Fruit fly (Drosophila melanogaster) whole organism, embryonic: ENCODE data around the gene Pex14.

Experiments
- B-H2 ChIP-seq: fragments of 200-800 bp; sonication (Bioruptor generic); optimal IDR thresholded peaks from 2 replicates; lab custom pipeline; 2018; ENCODE audit warnings: missing biosample characterization, mild to moderate bottlenecking, missing genetic modification characterization
- Bgb ChIP-seq: fragments of 200-800 bp; sonication (Bioruptor generic); IDR thresholded peaks from 2 replicates; pipeline ENCODE4 v1.3.6; 2022; ENCODE audit warnings: missing biosample characterization, missing genetic modification characterization; ENCODE audit not compliant: partially characterized antibody
- CG10267 ChIP-seq: fragments of 200-800 bp; sonication (Bioruptor generic); optimal IDR thresholded peaks from 2 replicates; lab custom pipeline; 2018; ENCODE audit warnings: missing biosample characterization, mild to moderate bottlenecking, missing genetic modification characterization, moderate library complexity
- CG10979 ChIP-seq: fragments of 200-800 bp; sonication (Bioruptor generic); optimal IDR thresholded peaks from 2 replicates; lab custom pipeline; 2018; ENCODE audit warnings: missing biosample characterization, mild to moderate bottlenecking, missing genetic modification characterization, moderate library complexity
- CG12155 ChIP-seq: fragments of 200-800 bp; sonication (Bioruptor generic); optimal IDR thresholded peaks from 3 replicates; lab custom pipeline; 2016; ENCODE audit warnings: missing biosample characterization, missing genetic modification characterization
- CG12236 ChIP-seq: fragments of 200-800 bp; sonication (Bioruptor generic); optimal IDR thresholded peaks from 2 replicates; lab custom pipeline; 2016; ENCODE audit warnings: missing biosample characterization, missing genetic modification characterization
- CG12391 ChIP-seq: fragments of 200-800 bp; sonication (Bioruptor generic); optimal IDR thresholded peaks from 3 replicates; lab custom pipeline; 2018; ENCODE audit warnings: missing biosample characterization, mild to moderate bottlenecking, missing genetic modification characterization, moderate library complexity
- CG18011 ChIP-seq: fragments of 200-800 bp; sonication (Bioruptor generic); optimal IDR thresholded peaks from 2 replicates; lab custom pipeline; 2017; ENCODE audit warnings: missing biosample characterization, missing genetic modification characterization, mild to moderate bottlenecking, moderate library complexity, missing genotype
- CG2120 ChIP-seq: fragments of 200-800 bp; sonication (Bioruptor generic); optimal IDR thresholded peaks from 3 replicates; lab custom pipeline; 2016; ENCODE audit warnings: missing biosample characterization, missing genetic modification characterization
- CG2889 ChIP-seq: fragments of 200-800 bp; sonication (Bioruptor generic); IDR thresholded peaks from 3 replicates; pipeline ENCODE4 v1.3.6; 2022; ENCODE audit warnings: missing biosample characterization, missing genetic modification characterization
- CG3281 ChIP-seq: fragments of 200-800 bp; sonication (Bioruptor generic); optimal IDR thresholded peaks from 3 replicates; lab custom pipeline; 2017; ENCODE audit warnings: missing biosample characterization, mild to moderate bottlenecking, missing genetic modification characterization
- CG33213 ChIP-seq: fragments of 200-800 bp; sonication (Bioruptor generic); optimal IDR thresholded peaks from 3 replicates; lab custom pipeline; 2016; ENCODE audit warnings: missing biosample characterization, missing genetic modification characterization
- CG33557 ChIP-seq: fragments of 200-800 bp; sonication (Bioruptor generic); optimal IDR thresholded peaks from 2 replicates; lab custom pipeline; 2019; ENCODE audit warnings: missing biosample characterization, mild to moderate bottlenecking, missing genetic modification characterization, moderate library complexity
- CG3726 ChIP-seq: fragments of 200-800 bp; sonication (Bioruptor generic); IDR thresholded peaks from 3 replicates; pipeline ENCODE4, ENCODE4 v1.3.6; 2022; ENCODE audit warnings: missing biosample characterization, missing genetic modification characterization
- CG3847 ChIP-seq: fragments of 200-800 bp; sonication (Bioruptor generic); IDR thresholded peaks from 2 replicates; pipeline ENCODE4 v1.3.6; 2022; ENCODE audit warnings: missing biosample characterization, missing genetic modification characterization
- CG42726 ChIP-seq: fragments of 200-800 bp; sonication (Bioruptor generic); IDR thresholded peaks from 2 replicates; pipeline ENCODE4 v1.3.6; 2022; ENCODE audit warnings: missing biosample characterization, missing genetic modification characterization; ENCODE audit not compliant: partially characterized antibody
- CG4282 ChIP-seq: fragments of 200-800 bp; sonication (Bioruptor generic); optimal IDR thresholded peaks from 2 replicates; lab custom pipeline; 2016; ENCODE audit warnings: missing biosample characterization, missing genetic modification characterization
- CG6683 ChIP-seq: fragments of 200-800 bp; sonication (Bioruptor generic); optimal IDR thresholded peaks from 2 replicates; lab custom pipeline; 2017; ENCODE audit warnings: missing biosample characterization, mild to moderate bottlenecking, missing genetic modification characterization, missing genetic modification reagents
- CG6791 ChIP-seq: fragments of 200-800 bp; sonication (Bioruptor generic); IDR thresholded peaks from 3 replicates; pipeline ENCODE4 v1.3.6; 2022; ENCODE audit warnings: missing biosample characterization, missing genetic modification characterization; ENCODE audit not compliant: partially characterized antibody
- CG9817 ChIP-seq: fragments of 200-800 bp; sonication (Bioruptor generic); optimal IDR thresholded peaks from 2 replicates; lab custom pipeline; 2018; ENCODE audit warnings: missing biosample characterization, mild to moderate bottlenecking, missing genetic modification characterization, moderate library complexity
- Doc3 ChIP-seq: fragments of 200-800 bp; sonication (Bioruptor generic); IDR thresholded peaks from 3 replicates; pipeline ENCODE4 v1.3.6; 2022; ENCODE audit warnings: missing biosample characterization, missing genetic modification characterization; ENCODE audit not compliant: partially characterized antibody
- Drgx ChIP-seq: fragments of 200-800 bp; sonication (Bioruptor generic); IDR thresholded peaks from 2 replicates; pipeline ENCODE4 v1.3.6; 2022; ENCODE audit warnings: missing biosample characterization, missing genetic modification characterization
- Fer2 ChIP-seq: fragments of 200-800 bp; sonication (Bioruptor generic); optimal IDR thresholded peaks from 2 replicates; lab custom pipeline; 2018; ENCODE audit warnings: missing biosample characterization, mild to moderate bottlenecking, missing genetic modification characterization, moderate library complexity
- Jarid2 ChIP-seq: fragments of 200-800 bp; sonication (Bioruptor generic); optimal IDR thresholded peaks from 3 replicates; lab custom pipeline; 2017; ENCODE audit warnings: mild to moderate bottlenecking, missing biosample characterization, missing genetic modification reagents, missing genetic modification characterization
- MESR4 ChIP-seq: fragments of 200-800 bp; sonication (Bioruptor generic); optimal IDR thresholded peaks from 2 replicates; lab custom pipeline; 2018; ENCODE audit warnings: missing biosample characterization, mild to moderate bottlenecking, missing genetic modification characterization, moderate library complexity
- Ptx1 ChIP-seq: fragments of 200-800 bp; sonication (Bioruptor generic); IDR thresholded peaks from 2 replicates; pipeline ENCODE4 v1.3.6; 2022; ENCODE audit warnings: missing biosample characterization, missing genetic modification characterization
- Usf ChIP-seq: fragments of 200-800 bp; sonication (Bioruptor generic); optimal IDR thresholded peaks from 2 replicates; lab custom pipeline; 2017; ENCODE audit warnings: missing genotype, missing biosample characterization, missing genetic modification characterization
- Xrp1 ChIP-seq: fragments of 200-800 bp; sonication (Bioruptor generic); IDR thresholded peaks from 2 replicates; pipeline ENCODE4 v1.3.6; 2022; ENCODE audit warnings: missing biosample characterization, missing genetic modification characterization
- ap ChIP-seq: fragments of 200-800 bp; sonication (Bioruptor generic); IDR thresholded peaks from 2 replicates; pipeline ENCODE4 v1.3.6; 2022; ENCODE audit warnings: missing biosample characterization, missing genetic modification characterization
- bab2 ChIP-seq: fragments of 200-800 bp; sonication (Bioruptor generic); optimal IDR thresholded peaks from 2 replicates; lab custom pipeline; 2016; ENCODE audit warnings: missing biosample characterization, missing genetic modification characterization
- btn ChIP-seq: fragments of 200-800 bp; sonication (Bioruptor generic); optimal IDR thresholded peaks from 2 replicates; lab custom pipeline; 2016; ENCODE audit warnings: missing biosample characterization, missing genetic modification characterization
- corto ChIP-seq: fragments of 200-800 bp; sonication (Bioruptor generic); optimal IDR thresholded peaks from 2 replicates; lab custom pipeline; 2016; ENCODE audit warnings: missing biosample characterization, mild to moderate bottlenecking, missing genetic modification characterization, moderate library complexity
- dimm ChIP-seq: fragments of 200-800 bp; sonication (Bioruptor generic); IDR thresholded peaks from 2 replicates; pipeline ENCODE4 v1.3.6; 2022; ENCODE audit warnings: missing biosample characterization, missing genetic modification characterization
- ewg ChIP-seq: fragments of 200-800 bp; sonication (Bioruptor generic); optimal IDR thresholded peaks from 3 replicates; lab custom pipeline; 2017; ENCODE audit warnings: mild to moderate bottlenecking, missing biosample characterization, missing genetic modification reagents, missing genetic modification characterization
- fd64A ChIP-seq: fragments of 200-800 bp; sonication (Bioruptor generic); optimal IDR thresholded peaks from 3 replicates; lab custom pipeline; 2018; ENCODE audit warnings: missing biosample characterization, mild to moderate bottlenecking, missing genetic modification characterization
- ind ChIP-seq: fragments of 200-800 bp; sonication (Bioruptor generic); optimal IDR thresholded peaks from 3 replicates; lab custom pipeline; 2016; ENCODE audit warnings: missing biosample characterization, missing genetic modification characterization
- inv ChIP-seq: fragments of 200-800 bp; sonication (Bioruptor generic); IDR thresholded peaks from 2 replicates; pipeline ENCODE4 v1.3.6; 2022; ENCODE audit warnings: missing biosample characterization, missing genetic modification characterization; ENCODE audit not compliant: partially characterized antibody
- luna ChIP-seq: fragments of 200-800 bp; sonication (Bioruptor generic); optimal IDR thresholded peaks from 2 replicates; lab custom pipeline; 2016; ENCODE audit warnings: missing biosample characterization, missing genetic modification characterization
- nerfin-1 ChIP-seq: fragments of 200-800 bp; sonication (Bioruptor generic); optimal IDR thresholded peaks from 3 replicates; lab custom pipeline; 2019; ENCODE audit warnings: missing biosample characterization, mild to moderate bottlenecking, missing genetic modification characterization, moderate library complexity
- nom ChIP-seq: fragments of 200-800 bp; sonication (Bioruptor generic); optimal IDR thresholded peaks from 2 replicates; lab custom pipeline; 2017; ENCODE audit warnings: missing biosample characterization, missing genetic modification characterization, mild to moderate bottlenecking, moderate library complexity, missing genetic modification reagents
- pfk ChIP-seq: fragments of 200-800 bp; sonication (Bioruptor generic); optimal IDR thresholded peaks from 2 replicates; lab custom pipeline; 2018; ENCODE audit warnings: missing biosample characterization, mild to moderate bottlenecking, missing genetic modification characterization, moderate library complexity
- pita ChIP-seq: fragments of 200-800 bp; sonication (Bioruptor generic); optimal IDR thresholded peaks from 2 replicates; lab custom pipeline; 2017; ENCODE audit warnings: missing biosample characterization, mild to moderate bottlenecking, missing genetic modification characterization
- repo ChIP-seq: fragments of 200-800 bp; sonication (Bioruptor generic); optimal IDR thresholded peaks from 2 replicates; lab custom pipeline; 2016; ENCODE audit warnings: missing biosample characterization, missing genetic modification characterization
- row ChIP-seq: fragments of 200-800 bp; sonication (Bioruptor generic); IDR thresholded peaks from 3 replicates; pipeline ENCODE4 v1.3.6; 2022; ENCODE audit warnings: missing biosample characterization, missing genetic modification characterization
- salm ChIP-seq: fragments of 200-800 bp; sonication (Bioruptor generic); optimal IDR thresholded peaks from 2 replicates; lab custom pipeline; 2018; ENCODE audit warnings: missing biosample characterization, mild to moderate bottlenecking, missing genetic modification characterization
- sob ChIP-seq: fragments of 200-800 bp; sonication (Bioruptor generic); IDR thresholded peaks from 2 replicates; pipeline ENCODE4 v1.3.6; 2022; ENCODE audit warnings: missing biosample characterization, missing genetic modification characterization
- trh ChIP-seq: fragments of 200-800 bp; sonication (Bioruptor generic); optimal IDR thresholded peaks from 2 replicates; lab custom pipeline; 2016; ENCODE audit warnings: missing biosample characterization, missing genetic modification characterization
- vfl ChIP-seq: fragments of 200-800 bp; sonication (Bioruptor generic); optimal IDR thresholded peaks from 2 replicates; lab custom pipeline; 2016; ENCODE audit warnings: missing biosample characterization, missing genetic modification characterization
- zen ChIP-seq: fragments of 200-800 bp; sonication (Bioruptor generic); optimal IDR thresholded peaks from 3 replicates; lab custom pipeline; 2018; ENCODE audit warnings: missing biosample characterization, mild to moderate bottlenecking, missing genetic modification characterization, moderate library complexity

Pex14 gene

DNA sequence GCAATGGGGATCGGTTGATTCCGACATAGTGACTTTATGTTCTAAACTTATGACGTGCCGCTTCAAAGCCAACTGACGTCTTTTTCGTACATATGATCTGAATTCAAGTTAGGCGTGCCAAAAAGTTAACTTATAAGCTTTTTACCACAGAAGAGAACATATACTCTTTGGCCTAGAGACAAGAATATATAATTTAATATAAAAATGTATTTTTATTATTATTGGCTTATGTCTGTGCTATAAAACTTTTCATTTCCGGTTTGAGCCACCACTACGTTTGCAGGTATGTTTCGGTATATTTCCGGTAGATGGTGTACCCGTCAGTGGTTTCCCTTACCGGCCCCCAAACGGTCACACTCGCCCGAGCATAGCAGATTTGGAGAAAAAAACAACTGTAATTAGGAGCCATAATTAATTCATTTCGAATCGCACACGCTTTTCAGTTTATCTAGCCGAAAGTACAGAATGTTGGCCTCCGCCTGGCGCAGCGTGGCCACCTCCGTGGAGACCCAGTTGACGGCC is 19.8 kb downstream of the Pex14 start, which contains the start of the genes CG3698 and tzn (continued):
- peak; percentile 89 for TF ChIP-seq CG3726 (GFP tag; lab: Robert Waterston, UW)
- no peak for TF ChIP-seq corto (GFP tag; lab: Kevin White, UChicago)
- no peak for TF ChIP-seq Bgb (GFP tag; lab: Robert Waterston, UW)
- peak; percentile 96 for TF ChIP-seq CG9817 (tag; lab: Kevin White, UChicago)
- TF ChIP-seq CG2120 = peak; percentile 63
- TF ChIP-seq Xrp1 (GFP tag; lab: Robert Waterston, UW) = peak; percentile 43; the same call in 1 of the 2 replicates
- TF ChIP-seq Usf (GFP tag; lab: Kevin White, UChicago) = peak; percentile 93
- TF ChIP-seq Drgx (GFP tag; lab: Robert Waterston, UW) = peak; percentile 47; the same call in 1 of the 2 replicates
- TF ChIP-seq row (GFP tag; lab: Robert Waterston, UW) = peak; percentile 73
- peak; percentile 85 for TF ChIP-seq pita (GFP tag; lab: Kevin White, UChicago)
- TF ChIP-seq CG33557 = peak; percentile 88
- TF ChIP-seq CG42726 = 0 out of 2 replicates have a peak, but pooled peaks have one; percentile 7
- peak; percentile 84 for TF ChIP-seq CG2889 (GFP tag; lab: Robert Waterston, UW)
- peak; percentile 87 for TF ChIP-seq CG10979 (tag; lab: Kevin White, UChicago)
- TF ChIP-seq dimm = peak; percentile 83
- TF ChIP-seq CG6791 = no peak
- TF ChIP-seq fd64A (GFP tag; lab: Kevin White, UChicago) = peak; percentile 85
- TF ChIP-seq zen = peak; percentile 94
- peak; percentile 64 for TF ChIP-seq MESR4
- peak; percentile 97 for TF ChIP-seq sob (GFP tag; lab: Robert Waterston, UW)
- TF ChIP-seq Fer2 (tag; lab: Kevin White, UChicago) = peak; percentile 91
- TF ChIP-seq Ptx1 (GFP tag; lab: Robert Waterston, UW) = peak; percentile 91
- peak; percentile 93 for TF ChIP-seq CG12391 (tag; lab: Kevin White, UChicago)
- TF ChIP-seq btn (GFP tag; lab: Kevin White, UChicago) = peak; percentile 71
- peak; percentile 93 for TF ChIP-seq CG3847 (GFP tag; lab: Robert Waterston, UW)
- peak; percentile 87 for TF ChIP-seq salm (tag; lab: Kevin White, UChicago)
- TF ChIP-seq CG10267 = peak; percentile 88
- peak; percentile 90 for TF ChIP-seq Jarid2 (GFP tag; lab: Kevin White, UChicago)
- peak; percentile 81 for TF ChIP-seq CG12155 (GFP tag; lab: Kevin White, UChicago)
- TF ChIP-seq repo (GFP tag; lab: Kevin White, UChicago) = peak; percentile 84
- peak; percentile 95 for TF ChIP-seq CG3281 (GFP tag; lab: Kevin White, UChicago)
- peak; percentile 92 for TF ChIP-seq CG6683 (GFP tag; lab: Kevin White, UChicago)
- peak; percentile 77 for TF ChIP-seq bab2 (GFP tag; lab: Kevin White, UChicago)
- peak; percentile 85 for TF ChIP-seq nerfin-1 (tag; lab: Kevin White, UChicago)
- TF ChIP-seq CG4282 (GFP tag; lab: Kevin White, UChicago) = peak; percentile 38
- peak; percentile 82 for TF ChIP-seq pfk (GFP tag; lab: Kevin White, UChicago)
- peak; percentile 91 for TF ChIP-seq ap (GFP tag; lab: Robert Waterston, UW)
- peak; percentile 93 for TF ChIP-seq ewg
- TF ChIP-seq B-H2 (GFP tag; lab: Kevin White, UChicago) = peak; percentile 93
- TF ChIP-seq inv (GFP tag; lab: Robert Waterston, UW) = no peak
- peak; percentile 94 for TF ChIP-seq trh (GFP tag; lab: Kevin White, UChicago)
- TF ChIP-seq CG12236 (GFP tag; lab: Kevin White, UChicago) = peak; percentile 79
- peak; percentile 67 for TF ChIP-seq vfl (GFP tag; lab: Kevin White, UChicago)
- peak; percentile 81 for TF ChIP-seq CG18011 (GFP tag; lab: Kevin White, UChicago)
- peak; percentile 95 for TF ChIP-seq CG33213 (GFP tag; lab: Kevin White, UChicago)
- peak; percentile 86 for TF ChIP-seq ind
- TF ChIP-seq nom (GFP tag; lab: Kevin White, UChicago) = no peak
- peak; percentile 43 for TF ChIP-seq luna (GFP tag; lab: Kevin White, UChicago)
- no peak for TF ChIP-seq Doc3 (GFP tag; lab: Robert Waterston, UW)
